Worm (Caenorhabditis elegans) whole organism, L1 larva: ENCODE results near the gene F53E4.2.
A peak's percentile ranks its signal among the peaks of the same experiment; 100 is the strongest.
"Not testable (repeated sequence)": the region's sequence is repeated elsewhere in the genome, so short reads cannot be mapped to it uniquely, and the experiment has no call there.

Experiments used
- C04F5.9 ChIP-seq: sonication (generic microtip); optimal IDR thresholded peaks from 2 replicates; lab custom pipeline; 2016; ENCODE audit warnings: missing genetic modification characterization, missing compliant biosample characterization
- C34B4.2 ChIP-seq: sonication (generic microtip); optimal IDR thresholded peaks from 2 replicates; lab custom pipeline; 2017; ENCODE audit warnings: mild to moderate bottlenecking, missing genetic modification characterization, missing compliant biosample characterization
- Y116A8C.19 ChIP-seq: sonication (generic microtip); optimal IDR thresholded peaks from 2 replicates; lab custom pipeline; 2016; ENCODE audit warnings: missing compliant biosample characterization, missing genetic modification characterization, borderline replicate concordance
- aha-1 ChIP-seq: fragments of 150-350 bp; optimal IDR thresholded peaks from 2 replicates; lab custom pipeline; 2014; ENCODE audit warnings: missing biosample characterization, missing genetic modification characterization
- ama-1 ChIP-seq: fragments of 150-350 bp; optimal IDR thresholded peaks from 2 replicates; lab custom pipeline; 2014
- blmp-1 ChIP-seq: fragments of 150-350 bp; optimal IDR thresholded peaks from 2 replicates; lab custom pipeline; 2014; ENCODE audit warnings: missing biosample characterization, missing genetic modification characterization
- ceh-82 ChIP-seq, 3 experiments: fragments of 150-350 bp in 1 of 3; sonication (generic microtip) in 2 of 3; optimal IDR thresholded peaks; 2 replicates each; lab custom pipeline; 2014 to 2017; ENCODE audit warnings: missing biosample characterization in 3 of 3, missing genetic modification characterization in 3 of 3
- ceh-88 ChIP-seq: fragments of 200-800 bp; sonication (Bioruptor generic); IDR thresholded peaks from 2 replicates; pipeline ENCODE4 v1.3.6; 2022; ENCODE audit warnings: missing genetic modification characterization, missing compliant biosample characterization
- ces-1 ChIP-seq: fragments of 150-350 bp; optimal IDR thresholded peaks from 2 replicates; lab custom pipeline; 2014; ENCODE audit warnings: missing biosample characterization, missing genetic modification reagents, missing genetic modification characterization
- efl-1 ChIP-seq, 4 experiments: fragments of 150-350 bp; optimal IDR thresholded peaks in 3 of 4; peaks in 1 of 4; 1 replicate in 1 of 4; 2 replicates in 3 of 4; lab custom pipeline; 2014; ENCODE audit warnings: missing biosample characterization in 2 of 4, missing genetic modification characterization in 2 of 4, missing genetic modification reagents in 2 of 4
- efl-3 ChIP-seq: fragments of 200-800 bp; sonication (Bioruptor generic); optimal IDR thresholded peaks from 2 replicates; lab custom pipeline; 2018; ENCODE audit warnings: mild to moderate bottlenecking, missing genetic modification characterization, missing compliant biosample characterization
- elt-3 ChIP-seq, 6 experiments: fragments of 150-350 bp in 1 of 6; sonication (generic microtip); optimal IDR thresholded peaks; 2 replicates each; lab custom pipeline; 2017 to 2018; ENCODE audit warnings: missing biosample characterization in 6 of 6, missing genetic modification characterization in 6 of 6, inconsistent platforms in 1 of 6
- fkh-8 ChIP-seq: sonication (generic microtip); optimal IDR thresholded peaks from 2 replicates; lab custom pipeline; 2016; ENCODE audit warnings: mild to moderate bottlenecking, missing genetic modification characterization, missing compliant biosample characterization
- fos-1 ChIP-seq: fragments of 150-350 bp; optimal IDR thresholded peaks from 2 replicates; lab custom pipeline; 2014; ENCODE audit warnings: missing biosample characterization, missing genetic modification characterization
- grh-1 ChIP-seq: fragments of 200-800 bp; sonication (Bioruptor generic); IDR thresholded peaks from 2 replicates; pipeline ENCODE4 v1.3.6; 2022; ENCODE audit warnings: missing genetic modification reagents, missing genetic modification characterization, missing compliant biosample characterization
- hlh-4 ChIP-seq: sonication (generic microtip); optimal IDR thresholded peaks from 2 replicates; lab custom pipeline; 2016; ENCODE audit warnings: mild to moderate bottlenecking, missing genetic modification characterization, missing compliant biosample characterization
- irx-1 ChIP-seq: sonication (generic microtip); optimal IDR thresholded peaks from 2 replicates; lab custom pipeline; 2016; ENCODE audit warnings: missing genetic modification characterization, missing compliant biosample characterization
- lin-13 ChIP-seq: fragments of 150-350 bp; optimal IDR thresholded peaks from 2 replicates; lab custom pipeline; 2014; ENCODE audit warnings: missing biosample characterization, missing genetic modification reagents, missing genetic modification characterization
- lin-14 ChIP-seq: fragments of 200-800 bp; sonication (Bioruptor generic); optimal IDR thresholded peaks from 2 replicates; lab custom pipeline; 2018; ENCODE audit warnings: mild to moderate bottlenecking, missing genetic modification characterization, moderate library complexity, missing compliant biosample characterization
- lsy-2 ChIP-seq, 2 experiments: fragments of 150-350 bp; optimal IDR thresholded peaks; 2 replicates each; lab custom pipeline; 2014; ENCODE audit warnings: missing biosample characterization in 2 of 2, missing genetic modification characterization in 2 of 2
- nhr-19 ChIP-seq: fragments of 200-800 bp; sonication (Bioruptor generic); conservative IDR thresholded peaks from 2 replicates; pipeline ENCODE4 v1.3.6; 2022; ENCODE audit warnings: missing genetic modification characterization, missing compliant biosample characterization
- nhr-20 ChIP-seq: sonication (generic microtip); optimal IDR thresholded peaks from 2 replicates; lab custom pipeline; 2016; ENCODE audit warnings: mild to moderate bottlenecking, missing genetic modification characterization, missing compliant biosample characterization
- nhr-71 ChIP-seq: sonication (generic microtip); optimal IDR thresholded peaks from 2 replicates; lab custom pipeline; 2016; ENCODE audit warnings: mild to moderate bottlenecking, missing genetic modification characterization, moderate library complexity, missing compliant biosample characterization
- nhr-77 ChIP-seq: fragments of 150-350 bp; optimal IDR thresholded peaks from 2 replicates; lab custom pipeline; 2014; ENCODE audit warnings: missing biosample characterization, missing genetic modification characterization
- nhr-84 ChIP-seq: sonication (generic microtip); optimal IDR thresholded peaks from 2 replicates; lab custom pipeline; 2017; ENCODE audit warnings: missing biosample characterization, missing genetic modification characterization
- nhr-85 ChIP-seq: sonication (generic microtip); peaks from one replicate; lab custom pipeline; 2016; ENCODE audit warnings: missing genetic modification characterization, inconsistent platforms, missing compliant biosample characterization
- nhr-90 ChIP-seq: sonication (generic microtip); optimal IDR thresholded peaks from 2 replicates; lab custom pipeline; 2016; ENCODE audit warnings: mild to moderate bottlenecking, missing genetic modification characterization, missing compliant biosample characterization; ENCODE audit not compliant: poor library complexity
- rnt-1 ChIP-seq: sonication (generic microtip); optimal IDR thresholded peaks from 2 replicates; lab custom pipeline; 2016; ENCODE audit warnings: mild to moderate bottlenecking, missing genetic modification characterization, moderate library complexity, missing compliant biosample characterization
- snu-23 ChIP-seq: sonication (generic microtip); optimal IDR thresholded peaks from 2 replicates; lab custom pipeline; 2016; ENCODE audit warnings: missing genetic modification characterization, missing compliant biosample characterization
- sptf-1 ChIP-seq: fragments of 150-350 bp; optimal IDR thresholded peaks from 2 replicates; lab custom pipeline; 2014; ENCODE audit warnings: missing biosample characterization, missing genetic modification characterization
- swsn-7 ChIP-seq: sonication (generic microtip); optimal IDR thresholded peaks from 2 replicates; lab custom pipeline; 2016; ENCODE audit warnings: missing genetic modification characterization, missing compliant biosample characterization
- unc-86 ChIP-seq: sonication (generic microtip); optimal IDR thresholded peaks from 2 replicates; lab custom pipeline; 2016; ENCODE audit warnings: missing genetic modification characterization, missing compliant biosample characterization
- unc-98 ChIP-seq: fragments of 200-800 bp; sonication (Bioruptor generic); IDR thresholded peaks from 2 replicates; pipeline ENCODE4 v1.3.6; 2022; ENCODE audit warnings: missing genetic modification characterization, missing compliant biosample characterization
- vab-15 ChIP-seq: sonication (generic microtip); optimal IDR thresholded peaks from 2 replicates; lab custom pipeline; 2017; ENCODE audit warnings: missing genotype, mild to moderate bottlenecking, missing genetic modification characterization, missing compliant biosample characterization
- ztf-4 ChIP-seq: fragments of 150-350 bp; optimal IDR thresholded peaks from 2 replicates; lab custom pipeline; 2014; ENCODE audit warnings: missing biosample characterization, missing genetic modification characterization

The F53E4.2 gene

DNA sequence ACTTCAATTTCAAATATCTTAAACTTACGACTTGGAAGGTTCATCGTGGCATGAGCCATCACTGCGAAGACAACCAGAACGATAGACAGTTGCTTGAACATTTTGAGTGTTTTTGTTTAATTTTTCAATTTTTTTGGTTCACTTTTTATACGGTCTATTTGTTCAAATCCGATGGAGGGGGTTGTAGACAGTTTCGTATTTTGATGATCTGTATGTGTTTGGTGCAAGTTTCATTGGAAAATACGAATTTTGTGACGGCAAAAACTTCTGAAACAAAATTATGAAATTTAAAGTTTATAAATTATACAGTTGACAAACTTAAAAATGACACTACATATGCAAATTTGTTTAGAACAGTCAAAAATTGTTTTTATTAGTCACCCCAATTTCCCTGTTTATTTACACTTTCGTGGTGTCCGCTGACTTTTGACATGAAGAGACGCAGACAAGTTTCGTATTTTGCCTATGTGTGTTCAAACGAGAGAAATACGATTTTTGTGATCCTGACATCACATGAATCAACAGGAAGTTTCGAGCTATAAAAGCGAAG, 6.6 kb upstream of the F53E4.2 start, which contains the start of the genes C55A1.7 and C55A1.6:
C55A1.7 (minus strand) TSS at position 101 of the 550 bp plus-strand sequence.
C55A1.6 (plus strand) TSS at position 500 of the 550 bp plus-strand sequence.
- TF ChIP-seq C04F5.9 (tag; lab: Kevin White, UChicago); nhr-77; vab-15 (tag; lab: Kevin White, UChicago): not testable (repeated sequence)

DNA sequence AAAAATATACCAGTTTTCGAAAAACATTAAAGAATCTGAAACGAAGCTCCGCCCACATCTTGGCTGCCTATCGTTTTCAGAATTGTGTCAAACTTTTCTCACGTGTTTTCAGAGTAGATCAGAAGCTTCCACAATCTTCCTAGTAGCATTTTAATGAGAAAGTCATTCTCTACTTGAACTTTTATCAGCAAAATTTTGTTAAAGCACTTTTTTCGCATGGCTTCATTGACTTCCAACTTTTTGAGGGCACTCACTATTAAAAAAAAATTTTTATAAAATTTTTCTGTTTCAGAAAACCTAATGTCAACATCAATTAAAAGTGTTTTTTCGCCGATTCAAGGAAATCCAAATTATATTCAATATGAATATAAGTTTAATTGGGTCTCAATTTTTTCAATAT, 4.1 kb upstream of the F53E4.2 start, which contains the start of gene sru-42:
sru-42 (plus strand) TSS at position 301 of the 400 bp plus-strand sequence.
- TF ChIP-seq aha-1 (tag; lab: Kevin White, UChicago) (no peak), fkh-8 (tag; lab: Kevin White, UChicago) (peak; percentile 11)

DNA sequence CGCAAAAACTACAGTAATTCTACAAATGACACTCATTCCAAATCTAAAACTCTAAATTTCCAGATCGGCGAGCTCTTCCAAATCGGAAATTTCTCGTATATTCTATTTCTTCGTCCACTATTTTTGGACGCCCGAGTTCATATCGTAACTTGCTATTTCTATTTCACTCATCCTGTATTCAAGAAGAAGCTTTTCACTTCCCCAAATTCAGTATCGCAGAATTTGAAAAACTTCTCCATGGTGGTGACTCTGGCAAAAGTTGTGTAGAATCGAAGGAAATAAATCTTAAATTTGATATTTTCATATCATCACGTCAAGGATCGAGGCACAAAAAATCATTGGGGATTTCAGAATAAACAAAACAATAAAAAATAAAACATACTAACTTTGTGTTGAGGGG, 2.1 kb upstream of the F53E4.2 start:
- peak; percentile 65 for TF ChIP-seq nhr-85
- TF ChIP-seq efl-1 (optimal IDR thresholded peaks at IDR 0.05; lab: Kevin White, UChicago): no peak
- TF ChIP-seq efl-1 (GFP tag; optimal IDR thresholded peaks at IDR 0.05 in 1 of 2; lab: Kevin White, UChicago): peak in 1 of 2 experiments; percentile 81
- no peak for TF ChIP-seq ztf-4 (tag; lab: Kevin White, UChicago)
- no peak for TF ChIP-seq ces-1 (GFP tag; lab: Kevin White, UChicago)

- TF ChIP-seq nhr-71 (tag; lab: Kevin White, UChicago): peak; percentile 40
- TF ChIP-seq ceh-82 (tag; optimal IDR thresholded peaks at IDR 0.05; lab: Kevin White, UChicago): no peak
- TF ChIP-seq lsy-2 (tag; optimal IDR thresholded peaks at IDR 0.05; lab: Kevin White, UChicago): peak in 1 of 2 experiments; percentile 24
- peak; percentile 72 for TF ChIP-seq rnt-1 (tag; lab: Kevin White, UChicago)
- TF ChIP-seq fkh-8 (tag; lab: Kevin White, UChicago): no peak
- no peak for TF ChIP-seq Y116A8C.19 (tag; lab: Kevin White, UChicago)
- no peak for TF ChIP-seq unc-98 (GFP tag; lab: Robert Waterston, UW)
- TF ChIP-seq ztf-4 (tag; lab: Kevin White, UChicago): no peak
- TF ChIP-seq grh-1: no peak
- TF ChIP-seq snu-23 (GFP tag; lab: Kevin White, UChicago): peak; percentile 5
- TF ChIP-seq lin-14: peak; percentile 51
- no peak for TF ChIP-seq swsn-7 (tag; lab: Kevin White, UChicago)
- no peak for TF ChIP-seq nhr-84
- TF ChIP-seq nhr-19 (GFP tag; lab: Robert Waterston, UW): peak; percentile 34; the same call in 1 of the 2 replicates
- TF ChIP-seq ama-1 (lab: Kevin White, UChicago): no peak
- no peak for TF ChIP-seq aha-1 (tag; lab: Kevin White, UChicago)
- no peak for TF ChIP-seq unc-86
- TF ChIP-seq ces-1 (GFP tag; lab: Kevin White, UChicago): no peak
- TF ChIP-seq C34B4.2 (tag; lab: Kevin White, UChicago): no peak
- TF ChIP-seq hlh-4 (tag; lab: Kevin White, UChicago): no peak
- no peak for TF ChIP-seq ceh-88 (GFP tag; lab: Robert Waterston, UW)
- TF ChIP-seq sptf-1 (tag; lab: Kevin White, UChicago): no peak
Observed at ce11 chrV:15658262-15659060, 4.2 kb downstream of the F53E4.2 start.

ce11 chrV:15661003-15661402, 6.8 kb downstream of the F53E4.2 start:
- no peak for TF ChIP-seq aha-1 (tag; lab: Kevin White, UChicago)
- TF ChIP-seq lin-14: peak; percentile 82
- no peak for TF ChIP-seq fos-1 (tag; lab: Kevin White, UChicago)
- peak; percentile 43; the same call in 1 of the 2 replicates for TF ChIP-seq grh-1
- TF ChIP-seq unc-86: no peak
- TF ChIP-seq ceh-82 (tag; optimal IDR thresholded peaks at IDR 0.05; lab: Kevin White, UChicago): no peak
- peak; percentile 10 for TF ChIP-seq nhr-90 (tag; lab: Kevin White, UChicago)
- TF ChIP-seq snu-23 (GFP tag; lab: Kevin White, UChicago): peak; percentile 15
- peak; percentile 5 for TF ChIP-seq rnt-1 (tag; lab: Kevin White, UChicago)
- TF ChIP-seq sptf-1 (tag; lab: Kevin White, UChicago): no peak
- peak; percentile 67 for TF ChIP-seq blmp-1
- TF ChIP-seq nhr-85: peak; percentile 96
- no peak for TF ChIP-seq efl-1 (optimal IDR thresholded peaks at IDR 0.05; lab: Kevin White, UChicago)
- TF ChIP-seq efl-1 (GFP tag; optimal IDR thresholded peaks at IDR 0.05 in 1 of 2; lab: Kevin White, UChicago): peak in 1 of 2 experiments; percentile 62
- TF ChIP-seq swsn-7 (tag; lab: Kevin White, UChicago): no peak
- peak; percentile 28 for TF ChIP-seq nhr-20
- TF ChIP-seq irx-1 (tag; lab: Kevin White, UChicago): peak; percentile 16
- peak; percentile 26 for TF ChIP-seq nhr-71 (tag; lab: Kevin White, UChicago)
- TF ChIP-seq lin-13 (GFP tag; lab: Kevin White, UChicago): peak; percentile 30
- peak; percentile 2 for TF ChIP-seq efl-3
- TF ChIP-seq elt-3 (tag; optimal IDR thresholded peaks at IDR 0.05; lab: Kevin White, UChicago): peak in 1 of 6 experiments; percentile 27
